Fruit fly (Drosophila melanogaster) whole organism, embryonic: ENCODE measurements around the gene CG10863.

Source experiments
- ATbp ChIP-seq: fragments of 200-800 bp; sonication (Bioruptor generic); optimal IDR thresholded peaks from 2 replicates; lab custom pipeline; 2017; ENCODE audit warnings: missing biosample characterization, mild to moderate bottlenecking, missing genetic modification characterization, missing genetic modification reagents
- Bdp1 ChIP-seq: fragments of 200-800 bp; sonication (Bioruptor generic); optimal IDR thresholded peaks from 3 replicates; lab custom pipeline; 2016; ENCODE audit warnings: missing biosample characterization, missing genetic modification characterization
- CG10267 ChIP-seq: fragments of 200-800 bp; sonication (Bioruptor generic); optimal IDR thresholded peaks from 2 replicates; lab custom pipeline; 2018; ENCODE audit warnings: missing biosample characterization, mild to moderate bottlenecking, missing genetic modification characterization, moderate library complexity
- CG13287 ChIP-seq: fragments of 200-800 bp; sonication (Bioruptor generic); IDR thresholded peaks from 2 replicates; pipeline ENCODE4 v1.3.6; 2022; ENCODE audit warnings: missing biosample characterization, missing genetic modification characterization; ENCODE audit not compliant: partially characterized antibody
- CG13424 ChIP-seq: fragments of 200-800 bp; sonication (Bioruptor generic); optimal IDR thresholded peaks from 2 replicates; lab custom pipeline; 2019; ENCODE audit warnings: missing biosample characterization, mild to moderate bottlenecking, missing genetic modification characterization, moderate library complexity
- CG14050 ChIP-seq: fragments of 200-800 bp; sonication (Bioruptor generic); IDR thresholded peaks from 3 replicates; pipeline ENCODE4 v1.3.6; 2022; ENCODE audit warnings: missing biosample characterization, missing genetic modification characterization
- CG14710 ChIP-seq: fragments of 200-800 bp; sonication (Bioruptor generic); optimal IDR thresholded peaks from 3 replicates; lab custom pipeline; 2019; ENCODE audit warnings: missing biosample characterization, mild to moderate bottlenecking, missing genetic modification characterization, moderate library complexity
- CG14965 ChIP-seq: fragments of 200-800 bp; sonication (Bioruptor generic); optimal IDR thresholded peaks from 2 replicates; lab custom pipeline; 2016; ENCODE audit warnings: missing biosample characterization, missing genetic modification characterization, borderline replicate concordance
- CG1832 ChIP-seq: fragments of 200-800 bp; sonication (Bioruptor generic); optimal IDR thresholded peaks from 2 replicates; lab custom pipeline; 2017; ENCODE audit warnings: missing biosample characterization, mild to moderate bottlenecking, missing genetic modification characterization, inconsistent platforms
- CG31365 ChIP-seq: fragments of 200-800 bp; sonication (Bioruptor generic); optimal IDR thresholded peaks from 2 replicates; lab custom pipeline; 2018; ENCODE audit warnings: missing biosample characterization, mild to moderate bottlenecking, missing genetic modification characterization
- CG32532 ChIP-seq: fragments of 200-800 bp; sonication (Bioruptor generic); IDR thresholded peaks from 2 replicates; pipeline ENCODE4 v1.3.6; 2022; ENCODE audit warnings: missing biosample characterization, missing genetic modification characterization
- CG3407 ChIP-seq: fragments of 200-800 bp; sonication (Bioruptor generic); optimal IDR thresholded peaks from 2 replicates; lab custom pipeline; 2018; ENCODE audit warnings: missing biosample characterization, mild to moderate bottlenecking, missing genetic modification characterization
- CG3726 ChIP-seq: fragments of 200-800 bp; sonication (Bioruptor generic); IDR thresholded peaks from 3 replicates; pipeline ENCODE4, ENCODE4 v1.3.6; 2022; ENCODE audit warnings: missing biosample characterization, missing genetic modification characterization
- CG43689 ChIP-seq: fragments of 200-800 bp; sonication (Bioruptor generic); IDR thresholded peaks from 2 replicates; pipeline ENCODE4 v1.3.6; 2022; ENCODE audit warnings: missing biosample characterization, missing genetic modification characterization
- CG4820 ChIP-seq: fragments of 200-800 bp; sonication (Bioruptor generic); optimal IDR thresholded peaks from 3 replicates; lab custom pipeline; 2016; ENCODE audit warnings: missing biosample characterization, missing genetic modification characterization
- CG5180 ChIP-seq: fragments of 200-800 bp; sonication (Bioruptor generic); optimal IDR thresholded peaks from 3 replicates; lab custom pipeline; 2017; ENCODE audit warnings: missing biosample characterization, missing genetic modification characterization, mild to moderate bottlenecking, moderate library complexity, missing genetic modification reagents
- CG6689 ChIP-seq: fragments of 200-800 bp; sonication (Bioruptor generic); IDR thresholded peaks from 2 replicates; pipeline ENCODE4 v1.3.6; 2022; ENCODE audit warnings: missing biosample characterization, missing genetic modification characterization
- CG7928 ChIP-seq: fragments of 200-800 bp; sonication (Bioruptor generic); optimal IDR thresholded peaks from 2 replicates; lab custom pipeline; 2017; ENCODE audit warnings: missing biosample characterization, mild to moderate bottlenecking, missing genetic modification characterization
- CG7987 ChIP-seq: fragments of 200-800 bp; sonication (Bioruptor generic); optimal IDR thresholded peaks from 2 replicates; lab custom pipeline; 2018; ENCODE audit warnings: missing biosample characterization, mild to moderate bottlenecking, missing genetic modification characterization, moderate library complexity
- CG8290 ChIP-seq, 3 experiments: fragments of 200-800 bp; sonication (Bioruptor generic); optimal IDR thresholded peaks; 2 replicates each; lab custom pipeline; 2016 to 2019; ENCODE audit warnings: missing biosample characterization in 3 of 3, missing genetic modification characterization in 3 of 3, mild to moderate bottlenecking in 2 of 3, moderate library complexity in 1 of 3
- CG9727 ChIP-seq: fragments of 200-800 bp; sonication (Bioruptor generic); optimal IDR thresholded peaks from 3 replicates; lab custom pipeline; 2017; ENCODE audit warnings: missing biosample characterization, mild to moderate bottlenecking, missing genetic modification characterization
- D ChIP-seq, 2 experiments: fragments of 200-800 bp in 1 of 2; fragments of >200 bp in 1 of 2; sonication (Bioruptor generic) in 1 of 2; optimal IDR thresholded peaks; 2 replicates in 1 of 2; 3 replicates in 1 of 2; lab custom pipeline; 2017; ENCODE audit warnings: mild to moderate bottlenecking in 1 of 2, missing biosample characterization in 1 of 2, missing genetic modification characterization in 1 of 2, missing genetic modification reagents in 1 of 2
- Dad ChIP-seq: fragments of 200-800 bp; sonication (Bioruptor generic); optimal IDR thresholded peaks from 3 replicates; lab custom pipeline; 2016; ENCODE audit warnings: missing biosample characterization, missing genetic modification characterization
- Dll ChIP-seq: fragments of 200-800 bp; sonication (Bioruptor generic); IDR thresholded peaks from 4 replicates; pipeline ENCODE4 v1.3.6; 2022; ENCODE audit warnings: missing biosample characterization, missing genetic modification characterization; ENCODE audit not compliant: partially characterized antibody
- Fer1 ChIP-seq: fragments of 200-800 bp; sonication (Bioruptor generic); optimal IDR thresholded peaks from 2 replicates; lab custom pipeline; 2017; ENCODE audit warnings: missing biosample characterization, mild to moderate bottlenecking, missing genetic modification characterization
- H15 ChIP-seq: fragments of 200-800 bp; sonication (Bioruptor generic); IDR thresholded peaks from 3 replicates; pipeline ENCODE4 v1.3.6; 2022; ENCODE audit warnings: missing biosample characterization, missing genetic modification characterization
- Hey ChIP-seq: fragments of 200-800 bp; sonication (Bioruptor generic); optimal IDR thresholded peaks from 3 replicates; lab custom pipeline; 2018; ENCODE audit warnings: missing biosample characterization, mild to moderate bottlenecking, missing genetic modification characterization
- Hsf ChIP-seq: fragments of 200-800 bp; sonication (Bioruptor generic); optimal IDR thresholded peaks from 3 replicates; lab custom pipeline; 2016; ENCODE audit warnings: missing biosample characterization, missing genetic modification characterization
- Lim3 ChIP-seq: fragments of 200-800 bp; sonication (Bioruptor generic); IDR thresholded peaks from 2 replicates; pipeline ENCODE4 v1.3.6; 2022; ENCODE audit warnings: missing biosample characterization, missing genetic modification characterization
- Rfx ChIP-seq: fragments of 200-800 bp; sonication (Bioruptor generic); IDR thresholded peaks from 2 replicates; pipeline ENCODE4 v1.3.6; 2022; ENCODE audit warnings: missing biosample characterization, missing genetic modification characterization
- Tbp ChIP-seq: fragments of >200 bp; optimal IDR thresholded peaks from 2 replicates; lab custom pipeline; 2018; ENCODE audit warnings: missing biosample characterization, missing genetic modification characterization
- bsh ChIP-seq, 2 experiments: fragments of 200-800 bp; sonication (Bioruptor generic); optimal IDR thresholded peaks; 2 replicates each; lab custom pipeline; 2017 to 2018; ENCODE audit warnings: mild to moderate bottlenecking in 2 of 2, missing biosample characterization in 2 of 2, missing genetic modification characterization in 2 of 2, moderate library complexity in 1 of 2
- btn ChIP-seq: fragments of 200-800 bp; sonication (Bioruptor generic); optimal IDR thresholded peaks from 2 replicates; lab custom pipeline; 2016; ENCODE audit warnings: missing biosample characterization, missing genetic modification characterization
- crp ChIP-seq, 2 experiments: fragments of 200-800 bp; sonication (Bioruptor generic); optimal IDR thresholded peaks; 2 replicates in 1 of 2; 3 replicates in 1 of 2; lab custom pipeline; 2017; ENCODE audit warnings: missing biosample characterization in 2 of 2, missing genetic modification characterization in 2 of 2, mild to moderate bottlenecking in 1 of 2, moderate library complexity in 1 of 2
- da ChIP-seq: fragments of 200-800 bp; sonication (Bioruptor generic); optimal IDR thresholded peaks from 2 replicates; lab custom pipeline; 2016; ENCODE audit warnings: missing biosample characterization, missing genetic modification characterization
- hbn ChIP-seq: fragments of 200-800 bp; sonication (Bioruptor generic); IDR thresholded peaks from 2 replicates; pipeline ENCODE4 v1.3.6; 2022; ENCODE audit warnings: missing biosample characterization, missing genetic modification characterization; ENCODE audit not compliant: partially characterized antibody
- jing ChIP-seq: fragments of 200-800 bp; sonication (Bioruptor generic); optimal IDR thresholded peaks from 2 replicates; lab custom pipeline; 2018; ENCODE audit warnings: missing biosample characterization, mild to moderate bottlenecking, missing genetic modification characterization
- luna ChIP-seq: fragments of 200-800 bp; sonication (Bioruptor generic); optimal IDR thresholded peaks from 2 replicates; lab custom pipeline; 2016; ENCODE audit warnings: missing biosample characterization, missing genetic modification characterization
- maf-S ChIP-seq: fragments of 200-800 bp; sonication (Bioruptor generic); optimal IDR thresholded peaks from 2 replicates; lab custom pipeline; 2016; ENCODE audit warnings: missing biosample characterization, missing genetic modification characterization
- mld ChIP-seq: fragments of 200-800 bp; sonication (Bioruptor generic); IDR thresholded peaks from 3 replicates; pipeline ENCODE4 v1.3.6; 2022; ENCODE audit warnings: missing biosample characterization, missing genetic modification characterization; ENCODE audit not compliant: partially characterized antibody
- nom ChIP-seq: fragments of 200-800 bp; sonication (Bioruptor generic); optimal IDR thresholded peaks from 2 replicates; lab custom pipeline; 2017; ENCODE audit warnings: missing biosample characterization, missing genetic modification characterization, mild to moderate bottlenecking, moderate library complexity, missing genetic modification reagents
- onecut ChIP-seq: fragments of 200-800 bp; sonication (Bioruptor generic); IDR thresholded peaks from 2 replicates; pipeline ENCODE4 v1.3.6; 2022; ENCODE audit warnings: missing biosample characterization, missing genetic modification characterization
- pum ChIP-seq: fragments of 200-800 bp; sonication (Bioruptor generic); optimal IDR thresholded peaks from 2 replicates; lab custom pipeline; 2016; ENCODE audit warnings: missing biosample characterization, missing genetic modification characterization
- row ChIP-seq: fragments of 200-800 bp; sonication (Bioruptor generic); IDR thresholded peaks from 3 replicates; pipeline ENCODE4 v1.3.6; 2022; ENCODE audit warnings: missing biosample characterization, missing genetic modification characterization
- sens-2 ChIP-seq: fragments of 200-800 bp; sonication (Bioruptor generic); IDR thresholded peaks from 2 replicates; pipeline ENCODE4 v1.3.6; 2022; ENCODE audit warnings: missing biosample characterization, missing genetic modification characterization
- shn ChIP-seq: fragments of 200-800 bp; sonication (Bioruptor generic); optimal IDR thresholded peaks from 3 replicates; lab custom pipeline; 2016; ENCODE audit warnings: missing biosample characterization, missing genetic modification characterization
- toy ChIP-seq: fragments of 200-800 bp; sonication (Bioruptor generic); IDR thresholded peaks from 2 replicates; pipeline ENCODE4 v1.3.6; 2022; ENCODE audit warnings: missing biosample characterization, missing genetic modification characterization
- trh ChIP-seq: fragments of 200-800 bp; sonication (Bioruptor generic); optimal IDR thresholded peaks from 2 replicates; lab custom pipeline; 2016; ENCODE audit warnings: missing biosample characterization, missing genetic modification characterization
- vnd ChIP-seq: fragments of 200-800 bp; sonication (Bioruptor generic); IDR thresholded peaks from 3 replicates; pipeline ENCODE4 v1.3.6; 2022; ENCODE audit warnings: missing biosample characterization, missing genetic modification characterization; ENCODE audit not compliant: partially characterized antibody

Gene CG10863

DNA sequence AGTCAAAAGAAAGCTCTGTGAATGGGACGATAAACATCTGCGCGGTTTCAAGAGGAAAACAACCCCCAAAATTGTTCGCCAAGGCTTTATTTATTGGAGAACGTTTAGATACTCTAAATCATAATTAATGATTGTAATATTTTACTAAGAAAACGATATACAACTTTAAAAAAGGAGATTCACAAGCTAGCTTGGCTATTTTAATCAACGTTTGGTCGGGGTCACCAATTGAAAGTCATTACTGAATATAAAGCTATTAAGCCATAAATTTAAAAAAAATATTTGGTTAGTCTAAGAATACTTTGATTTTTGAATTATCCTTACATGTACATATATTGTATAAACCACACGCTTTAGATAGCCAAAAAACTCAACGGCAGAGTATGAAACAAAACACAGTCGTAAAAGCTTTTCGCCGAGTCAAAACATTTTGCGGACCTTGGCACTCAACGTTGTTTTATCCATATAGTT is 50.1 kb downstream of the CG10863 start, which contains the start of gene Fie (continued):
- TF ChIP-seq nom (GFP tag; lab: Kevin White, UChicago), result no peak
- TF ChIP-seq btn, result no peak
- TF ChIP-seq Fer1 (GFP tag; lab: Kevin White, UChicago), result peak; percentile 87
- peak; percentile 29 for TF ChIP-seq CG4820 (GFP tag; lab: Kevin White, UChicago)
- peak; percentile 32; the same call in 1 of the 2 replicates for TF ChIP-seq CG6689 (GFP tag; lab: Robert Waterston, UW)
- TF ChIP-seq CG7987 (GFP tag; lab: Kevin White, UChicago), result no peak
- TF ChIP-seq mld (GFP tag; lab: Robert Waterston, UW), result no peak
- TF ChIP-seq row (GFP tag; lab: Robert Waterston, UW), result peak; percentile 82
- TF ChIP-seq vnd (GFP tag; lab: Robert Waterston, UW), result no peak
- peak; percentile 25 for TF ChIP-seq CG14710 (tag; lab: Kevin White, UChicago)
- TF ChIP-seq CG43689, result no peak
- peak; percentile 41 for TF ChIP-seq CG10267 (tag; lab: Kevin White, UChicago)
- peak; percentile 18 for TF ChIP-seq maf-S (GFP tag; lab: Kevin White, UChicago)
- no peak for TF ChIP-seq da
- no peak for TF ChIP-seq CG8290 (GFP tag; optimal IDR thresholded peaks at IDR 0.05; lab: Kevin White, UChicago)
- no peak for TF ChIP-seq CG8290 (tag; optimal IDR thresholded peaks at IDR 0.05; lab: Kevin White, UChicago)
- TF ChIP-seq CG9727, result peak; percentile 70
- no peak for TF ChIP-seq onecut (GFP tag; lab: Robert Waterston, UW)
- TF ChIP-seq CG32532 (GFP tag; lab: Robert Waterston, UW), result peak; percentile 63
- TF ChIP-seq CG13287, result no peak
- TF ChIP-seq Rfx (GFP tag; lab: Robert Waterston, UW), result peak; percentile 42; the same call in 1 of the 2 replicates
- TF ChIP-seq luna (GFP tag; lab: Kevin White, UChicago), result no peak
- no peak for TF ChIP-seq toy (GFP tag; lab: Robert Waterston, UW)
- peak; percentile 79 for TF ChIP-seq CG13424 (tag; lab: Kevin White, UChicago)
- TF ChIP-seq trh (GFP tag; lab: Kevin White, UChicago), result no peak
- no peak for TF ChIP-seq Dad (GFP tag; lab: Kevin White, UChicago)
- TF ChIP-seq Tbp (GFP tag; lab: Kevin White, UChicago), result no peak
- peak; percentile 34 for TF ChIP-seq jing (GFP tag; lab: Kevin White, UChicago)
- TF ChIP-seq H15, result no peak
- TF ChIP-seq CG5180 (GFP tag; lab: Kevin White, UChicago), result peak; percentile 39
- TF ChIP-seq Hey, result no peak
- TF ChIP-seq Dll (GFP tag; lab: Robert Waterston, UW), result no peak
- peak in 1 of 2 experiments; percentile 0 for TF ChIP-seq crp (GFP tag; optimal IDR thresholded peaks at IDR 0.05; lab: Kevin White, UChicago)
- TF ChIP-seq hbn (GFP tag; lab: Robert Waterston, UW), result no peak
- TF ChIP-seq shn (GFP tag; lab: Kevin White, UChicago), result no peak
- peak; percentile 46 for TF ChIP-seq Bdp1
- TF ChIP-seq sens-2 (GFP tag; lab: Robert Waterston, UW), result no peak
- no peak for TF ChIP-seq Lim3 (GFP tag; lab: Robert Waterston, UW)
- no peak for TF ChIP-seq D (optimal IDR thresholded peaks at IDR 0.05; lab: Kevin White, UChicago)
- TF ChIP-seq D (GFP tag; optimal IDR thresholded peaks at IDR 0.05; lab: Kevin White, UChicago), result peak; percentile 35
- no peak for TF ChIP-seq CG31365 (tag; lab: Kevin White, UChicago)
- TF ChIP-seq pum, result no peak
- TF ChIP-seq Hsf (GFP tag; lab: Kevin White, UChicago), result peak; percentile 64
- peak; percentile 59 for TF ChIP-seq ATbp
- no peak for TF ChIP-seq CG1832 (GFP tag; lab: Kevin White, UChicago)
- TF ChIP-seq bsh (GFP tag; optimal IDR thresholded peaks at IDR 0.05; lab: Kevin White, UChicago), result peak in 1 of 2 experiments; percentile 45
- no peak for TF ChIP-seq CG14965 (GFP tag; lab: Kevin White, UChicago)
- peak; percentile 22; the same call in 1 of the 3 replicates for TF ChIP-seq CG14050
- TF ChIP-seq CG3407 (GFP tag; lab: Kevin White, UChicago), result peak; percentile 26
- no peak for TF ChIP-seq CG3726 (GFP tag; lab: Robert Waterston, UW)
- TF ChIP-seq CG7928 (GFP tag; lab: Kevin White, UChicago), result no peak
